Worm (Caenorhabditis elegans): ENCODE measurements around the gene cam-1.

The cam-1 gene

ce11 chrII:9282787-9283186 lies 27.3 kb downstream of the cam-1 start (continued):
- TF ChIP-seq sptf-1 (tag; optimal IDR thresholded peaks at IDR 0.05) (peak; percentile 53), ceh-39 (tag; optimal IDR thresholded peaks at IDR 0.05) (peak; percentile 75), ztf-11 (tag; optimal IDR thresholded peaks at IDR 0.05) (peak; percentile 20), cnd-1 (tag; optimal IDR thresholded peaks at IDR 0.05) (peak; percentile 50), unc-120 (tag; optimal IDR thresholded peaks at IDR 0.05; ENCODE audit: poor library complexity, severe bottlenecking) (peak; percentile 67), bed-3 (GFP tag; optimal IDR thresholded peaks at IDR 0.05) (no peak), lin-32 (GFP tag; optimal IDR thresholded peaks at IDR 0.05) (no peak), elt-1 (tag; optimal IDR thresholded peaks at IDR 0.05; ENCODE audit: borderline replicate concordance, insufficient read depth) (no peak), elt-3 (tag; optimal IDR thresholded peaks at IDR 0.05) (peak; percentile 2), tbx-8 (GFP tag; optimal IDR thresholded peaks at IDR 0.05) (no peak), pha-4 (tag; optimal IDR thresholded peaks at IDR 0.05) (peak; percentile 91)

- TF ChIP-seq ces-1 (GFP tag; optimal IDR thresholded peaks at IDR 0.05) (no peak), lsy-2 (tag; optimal IDR thresholded peaks at IDR 0.05) (no peak), ceh-39 (tag; optimal IDR thresholded peaks at IDR 0.05) (no peak), unc-120 (tag; optimal IDR thresholded peaks at IDR 0.05; ENCODE audit: poor library complexity, severe bottlenecking) (no peak), lin-32 (GFP tag; optimal IDR thresholded peaks at IDR 0.05) (no peak), M03D4.4 (tag; optimal IDR thresholded peaks at IDR 0.05) (no peak), zip-8 (tag; optimal IDR thresholded peaks at IDR 0.05) (no peak), unc-39 (tag; optimal IDR thresholded peaks at IDR 0.05) (no peak), sem-2 (GFP tag; optimal IDR thresholded peaks at IDR 0.05) (no peak), nhr-12 (tag; optimal IDR thresholded peaks at IDR 0.05) (no peak)
These were observed 28.0 kb downstream of the cam-1 start for ce11 chrII:9282065-9282464.

ce11 chrII:9281595-9281994 lies 28.5 kb downstream of the cam-1 start:
- TF ChIP-seq mep-1 (tag; optimal IDR thresholded peaks at IDR 0.05) (no peak), ces-1 (GFP tag; optimal IDR thresholded peaks at IDR 0.05) (peak; percentile 44)

DNA sequence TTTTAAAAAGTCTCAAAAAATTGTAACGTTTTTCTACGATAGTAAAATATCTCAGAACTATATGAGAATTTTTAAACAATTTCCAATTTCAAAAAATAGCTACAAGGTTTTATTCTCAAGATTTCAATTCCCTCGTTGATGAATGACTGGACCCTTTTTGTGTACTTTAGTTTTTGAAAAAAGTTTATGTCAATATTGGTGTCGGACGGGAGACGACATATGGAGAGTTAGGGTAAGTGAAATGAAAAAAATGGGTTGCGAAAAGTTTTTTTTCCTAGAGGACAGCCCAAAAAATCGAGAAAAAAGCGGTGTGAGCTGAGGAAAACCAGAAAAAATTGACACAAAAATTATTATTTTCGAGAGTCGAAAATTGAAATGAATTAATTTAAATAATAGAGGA lies 29.3 kb downstream of the cam-1 start:
- no peak for TF ChIP-seq elt-3 (tag; optimal IDR thresholded peaks at IDR 0.05)
- no peak for TF ChIP-seq zip-8 (tag; optimal IDR thresholded peaks at IDR 0.05)
- no peak for TF ChIP-seq lin-32 (GFP tag; optimal IDR thresholded peaks at IDR 0.05)
- no peak for TF ChIP-seq unc-120 (tag; optimal IDR thresholded peaks at IDR 0.05; ENCODE audit: poor library complexity, severe bottlenecking)

DNA sequence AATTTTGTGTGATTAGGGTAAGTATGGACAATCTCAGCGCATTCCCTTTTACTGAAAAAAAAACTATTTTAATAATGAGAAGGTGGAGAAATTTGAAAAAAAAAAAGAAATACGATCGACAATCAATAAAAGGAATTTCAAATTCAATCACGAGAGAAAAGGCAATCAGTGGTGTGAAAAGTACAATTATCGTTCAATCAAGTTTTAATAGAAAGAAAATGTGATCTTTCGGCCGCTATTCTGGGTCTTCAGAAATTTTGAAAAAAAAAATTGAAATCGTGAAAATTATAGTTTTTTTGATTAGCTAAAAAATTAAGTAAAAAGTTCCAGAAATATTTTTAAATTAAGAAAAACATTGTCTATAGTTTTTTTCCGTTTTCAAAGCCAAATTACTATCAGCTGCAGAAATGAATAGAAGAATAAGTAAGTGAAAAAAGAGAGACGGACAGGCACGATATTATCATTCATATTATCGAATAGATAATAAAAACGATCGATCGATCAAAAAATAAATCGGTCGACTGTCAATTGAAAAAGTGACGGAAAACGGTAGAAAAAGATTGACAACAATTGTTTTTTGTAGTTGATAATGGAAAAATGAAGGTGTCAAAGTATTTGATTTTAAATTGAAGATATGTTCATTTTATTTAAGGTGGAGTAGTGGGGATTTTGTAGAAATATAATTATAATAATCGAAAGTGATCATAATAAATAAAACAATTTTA lies 29.9 kb downstream of the cam-1 start, which contains the start of gene gldi-3:
Gene gldi-3 (minus strand): TSS at position 51 of the 725 bp plus-strand sequence.
- TF ChIP-seq nhr-237 (tag; optimal IDR thresholded peaks at IDR 0.05) (no peak), flh-1 (GFP tag; optimal IDR thresholded peaks at IDR 0.05) (no peak), unc-39 (tag; optimal IDR thresholded peaks at IDR 0.05) (no peak)

- TF ChIP-seq ceh-43 (GFP tag; optimal IDR thresholded peaks at IDR 0.05) (no peak), drap-1 (GFP tag; optimal IDR thresholded peaks at IDR 0.05) (no peak), unc-120 (tag; optimal IDR thresholded peaks at IDR 0.05; ENCODE audit: poor library complexity, severe bottlenecking) (no peak), mep-1 (tag; optimal IDR thresholded peaks at IDR 0.05) (no peak), mab-5 (tag; optimal IDR thresholded peaks at IDR 0.05) (no peak), bed-3 (GFP tag; optimal IDR thresholded peaks at IDR 0.05) (no peak), unc-39 (tag; optimal IDR thresholded peaks at IDR 0.05) (no peak), zip-8 (tag; optimal IDR thresholded peaks at IDR 0.05) (no peak), cnd-1 (tag; optimal IDR thresholded peaks at IDR 0.05) (no peak), lin-32 (GFP tag; optimal IDR thresholded peaks at IDR 0.05) (no peak), snpc-4 (tag; optimal IDR thresholded peaks at IDR 0.05) (no peak), tbx-8 (GFP tag; optimal IDR thresholded peaks at IDR 0.05) (no peak), unc-62 (GFP tag; optimal IDR thresholded peaks at IDR 0.05) (no peak), ceh-39 (tag; optimal IDR thresholded peaks at IDR 0.05) (no peak), blmp-1 (tag; optimal IDR thresholded peaks at IDR 0.05) (no peak), hlh-1 (tag; optimal IDR thresholded peaks at IDR 0.05) (no peak), elt-1 (tag; optimal IDR thresholded peaks at IDR 0.05; ENCODE audit: borderline replicate concordance, insufficient read depth) (no peak), ceh-83 (GFP tag; optimal IDR thresholded peaks at IDR 0.05) (no peak)
These were observed 31.1 kb downstream of the cam-1 start for ce11 chrII:9279016-9279415.

All from whole organism, mixed stage, embryonic.